Worm (Caenorhabditis elegans) whole organism, L4 larva: ENCODE data around the gene F40F12.9.

ENCODE experiments used
- D1046.2 ChIP-seq: fragments of 200-800 bp; sonication (Bioruptor generic); IDR thresholded peaks from 2 replicates; pipeline ENCODE4 v1.3.6; 2022; ENCODE audit warnings: missing genetic modification characterization, missing compliant biosample characterization
- F49E8.2 ChIP-seq: sonication (generic microtip); optimal IDR thresholded peaks from 2 replicates; lab custom pipeline; 2016; ENCODE audit warnings: missing compliant biosample characterization, mild to moderate bottlenecking, missing genetic modification characterization, borderline replicate concordance
- T20F7.1 ChIP-seq: fragments of 200-800 bp; sonication (Bioruptor generic); optimal IDR thresholded peaks from 2 replicates; lab custom pipeline; 2018; ENCODE audit warnings: mild to moderate bottlenecking, missing genetic modification characterization, missing compliant biosample characterization
- T26A8.4 ChIP-seq: fragments of 200-800 bp; sonication (Bioruptor generic); IDR thresholded peaks from 2 replicates; pipeline ENCODE4 v1.3.6; 2022; ENCODE audit warnings: missing genetic modification characterization, missing compliant biosample characterization
- Y5F2A.4 ChIP-seq: fragments of 200-800 bp; sonication (Bioruptor generic); optimal IDR thresholded peaks from 2 replicates; lab custom pipeline; 2018; ENCODE audit warnings: mild to moderate bottlenecking, missing genetic modification characterization, missing compliant biosample characterization
- aha-1 ChIP-seq: fragments of 150-350 bp; peaks from one replicate; lab custom pipeline; 2014; ENCODE audit warnings: missing biosample characterization, missing genetic modification characterization
- aly-2 ChIP-seq: sonication (generic microtip); optimal IDR thresholded peaks from 2 replicates; lab custom pipeline; 2018; ENCODE audit warnings: missing biosample characterization, missing genetic modification characterization
- ama-1 ChIP-seq: fragments of 150-350 bp; optimal IDR thresholded peaks from 2 replicates; lab custom pipeline; 2014; ENCODE audit warnings: inconsistent platforms, mixed read lengths
- ceh-82 ChIP-seq: sonication (generic microtip); optimal IDR thresholded peaks from 2 replicates; lab custom pipeline; 2017; ENCODE audit warnings: missing biosample characterization, missing genetic modification characterization
- ctbp-1 ChIP-seq: fragments of 200-800 bp; sonication (Bioruptor generic); IDR thresholded peaks from 2 replicates; pipeline ENCODE4 v1.3.6; 2022; ENCODE audit warnings: missing genetic modification reagents, missing genetic modification characterization, missing compliant biosample characterization
- daf-16 ChIP-seq, 3 experiments: sonication (generic microtip); optimal IDR thresholded peaks; 2 replicates each; lab custom pipeline; 2016 to 2017; ENCODE audit warnings: missing genetic modification characterization in 3 of 3, missing genetic modification reagents in 3 of 3, mild to moderate bottlenecking in 2 of 3, missing compliant biosample characterization in 2 of 3, missing biosample characterization in 1 of 3, moderate library complexity in 1 of 3
- daf-8 ChIP-seq: fragments of 200-800 bp; sonication (Bioruptor generic); IDR thresholded peaks from 2 replicates; pipeline ENCODE4 v1.3.6; 2022; ENCODE audit warnings: missing genetic modification characterization, missing compliant biosample characterization
- dmd-6 ChIP-seq: fragments of 200-800 bp; sonication (Bioruptor generic); IDR thresholded peaks from 2 replicates; pipeline ENCODE4 v1.3.6; 2022; ENCODE audit warnings: missing genetic modification reagents, missing genetic modification characterization, missing compliant biosample characterization
- dpl-1 ChIP-seq: fragments of 150-350 bp; optimal IDR thresholded peaks from 2 replicates; lab custom pipeline; 2014; ENCODE audit warnings: missing biosample characterization, missing genetic modification reagents, missing genetic modification characterization
- duxl-1 ChIP-seq: sonication (generic microtip); optimal IDR thresholded peaks from 2 replicates; lab custom pipeline; 2016; ENCODE audit warnings: mild to moderate bottlenecking, missing genetic modification characterization, moderate library complexity, missing compliant biosample characterization; ENCODE audit not compliant: poor library complexity
- dve-1 ChIP-seq: sonication (generic microtip); optimal IDR thresholded peaks from 2 replicates; lab custom pipeline; 2017; ENCODE audit warnings: antibody characterized with exemption, mild to moderate bottlenecking, missing genetic modification characterization, missing compliant biosample characterization; ENCODE audit not compliant: insufficient read depth
- egl-43 ChIP-seq: fragments of 200-800 bp; sonication (Bioruptor generic); IDR thresholded peaks from 2 replicates; pipeline ENCODE4 v1.3.6; 2022; ENCODE audit warnings: missing genetic modification reagents, missing genetic modification characterization, missing compliant biosample characterization
- fos-1 ChIP-seq: fragments of 150-350 bp; optimal IDR thresholded peaks from 2 replicates; lab custom pipeline; 2014; ENCODE audit warnings: missing biosample characterization, missing genetic modification characterization
- gei-8 ChIP-seq: fragments of 200-800 bp; sonication (Bioruptor generic); optimal IDR thresholded peaks from 2 replicates; lab custom pipeline; 2018; ENCODE audit warnings: mild to moderate bottlenecking, missing genetic modification characterization, missing compliant biosample characterization
- hlh-11 ChIP-seq: fragments of 200-800 bp; sonication (Bioruptor generic); optimal IDR thresholded peaks from 2 replicates; lab custom pipeline; 2018; ENCODE audit warnings: mild to moderate bottlenecking, missing genetic modification characterization, missing compliant biosample characterization
- hlh-30 ChIP-seq: sonication (generic microtip); optimal IDR thresholded peaks from 2 replicates; lab custom pipeline; 2017; ENCODE audit warnings: antibody characterized with exemption, mild to moderate bottlenecking, missing genetic modification characterization, missing compliant biosample characterization; ENCODE audit not compliant: insufficient read depth
- lin-15B ChIP-seq: fragments of 150-350 bp; sonication (generic microtip); optimal IDR thresholded peaks from 3 replicates; lab custom pipeline; 2014; ENCODE audit warnings: missing biosample characterization, missing genetic modification characterization
- lir-3 ChIP-seq: sonication (generic microtip); optimal IDR thresholded peaks from 2 replicates; lab custom pipeline; 2016; ENCODE audit warnings: mild to moderate bottlenecking, missing genetic modification characterization, missing compliant biosample characterization
- lsy-2 ChIP-seq, 2 experiments: fragments of 150-350 bp in 1 of 2; sonication (generic microtip) in 1 of 2; optimal IDR thresholded peaks; 2 replicates each; lab custom pipeline; 2014 to 2017; ENCODE audit warnings: missing biosample characterization in 2 of 2, missing genetic modification characterization in 2 of 2
- mdl-1 ChIP-seq, 2 experiments: fragments of 150-350 bp in 1 of 2; sonication (generic microtip) in 1 of 2; optimal IDR thresholded peaks; 2 replicates each; lab custom pipeline; 2014 to 2017; ENCODE audit warnings: missing biosample characterization in 2 of 2, missing genetic modification characterization in 2 of 2
- mes-2 ChIP-seq: sonication (generic microtip); optimal IDR thresholded peaks from 2 replicates; lab custom pipeline; 2016; ENCODE audit warnings: missing genotype, mild to moderate bottlenecking, missing genetic modification characterization, missing compliant biosample characterization; ENCODE audit not compliant: poor library complexity, severe bottlenecking
- nhr-10 ChIP-seq: fragments of 150-350 bp; optimal IDR thresholded peaks from 2 replicates; lab custom pipeline; 2014; ENCODE audit warnings: missing biosample characterization, missing genetic modification characterization
- nhr-102 ChIP-seq: sonication (generic microtip); optimal IDR thresholded peaks from 2 replicates; lab custom pipeline; 2016; ENCODE audit warnings: mild to moderate bottlenecking, missing genetic modification characterization, moderate library complexity, missing compliant biosample characterization
- nhr-111 ChIP-seq: fragments of 200-800 bp; sonication (Bioruptor generic); optimal IDR thresholded peaks from 2 replicates; lab custom pipeline; 2018; ENCODE audit warnings: mild to moderate bottlenecking, missing genetic modification characterization, missing compliant biosample characterization
- nhr-237 ChIP-seq: sonication (generic microtip); optimal IDR thresholded peaks from 2 replicates; lab custom pipeline; 2017; ENCODE audit warnings: missing biosample characterization, missing genetic modification characterization
- nhr-25 ChIP-seq: sonication (generic microtip); optimal IDR thresholded peaks from 2 replicates; lab custom pipeline; 2017; ENCODE audit warnings: missing genetic modification characterization, mild to moderate bottlenecking, missing compliant biosample characterization, antibody characterized with exemption, moderate library complexity, borderline replicate concordance; ENCODE audit not compliant: insufficient read depth
- nhr-28 ChIP-seq: fragments of 150-350 bp; optimal IDR thresholded peaks from 2 replicates; lab custom pipeline; 2014; ENCODE audit warnings: missing biosample characterization, missing genetic modification characterization
- nhr-41 ChIP-seq: fragments of 200-800 bp; sonication (Bioruptor generic); IDR thresholded peaks from 2 replicates; pipeline ENCODE4 v1.3.6; 2022; ENCODE audit warnings: missing genetic modification reagents, missing genetic modification characterization, missing compliant biosample characterization
- nhr-6 ChIP-seq: fragments of 150-350 bp; optimal IDR thresholded peaks from 2 replicates; lab custom pipeline; 2014; ENCODE audit warnings: missing biosample characterization, missing genetic modification characterization
- pha-4 ChIP-seq, 2 experiments: fragments of 150-350 bp in 1 of 2; fragments of 200-800 bp in 1 of 2; sonication (Bioruptor generic) in 1 of 2; IDR thresholded peaks in 1 of 2; optimal IDR thresholded peaks in 1 of 2; 2 replicates each; pipeline versions ENCODE4 v1.3.6 to Lab custom; 2014 to 2022; ENCODE audit warnings: missing genetic modification characterization in 2 of 2, missing genetic modification reagents in 2 of 2, missing biosample characterization in 1 of 2, missing compliant biosample characterization in 1 of 2
- php-3 ChIP-seq: fragments of 200-800 bp; sonication (Bioruptor generic); IDR thresholded peaks from 2 replicates; pipeline ENCODE4 v1.3.6; 2022; ENCODE audit warnings: missing genetic modification reagents, missing genetic modification characterization, missing compliant biosample characterization
- sdz-12 ChIP-seq: fragments of 200-800 bp; sonication (Bioruptor generic); optimal IDR thresholded peaks from 2 replicates; lab custom pipeline; 2018; ENCODE audit warnings: mild to moderate bottlenecking, missing genetic modification characterization, missing compliant biosample characterization
- set-16 ChIP-seq: fragments of 200-800 bp; sonication (Bioruptor generic); IDR thresholded peaks from 2 replicates; pipeline ENCODE4 v1.3.6; 2022; ENCODE audit warnings: missing genetic modification reagents, missing genetic modification characterization, missing compliant biosample characterization
- spr-3 ChIP-seq: fragments of 200-800 bp; sonication (Bioruptor generic); optimal IDR thresholded peaks from 2 replicates; lab custom pipeline; 2018; ENCODE audit warnings: mild to moderate bottlenecking, missing genetic modification characterization, missing compliant biosample characterization
- unc-39 ChIP-seq: sonication (generic microtip); optimal IDR thresholded peaks from 2 replicates; lab custom pipeline; 2017; ENCODE audit warnings: missing biosample characterization, missing genetic modification characterization
- unc-62 ChIP-seq, 3 experiments: fragments of 150-350 bp in 1 of 3; sonication (generic microtip); optimal IDR thresholded peaks in 2 of 3; peaks in 1 of 3; 1 replicate in 1 of 3; 2 replicates in 2 of 3; lab custom pipeline; 2014 to 2017; ENCODE audit warnings: missing biosample characterization in 3 of 3, missing genetic modification characterization in 3 of 3, missing genetic modification reagents in 3 of 3, missing genotype in 1 of 3
- zfp-3 ChIP-seq: fragments of 200-800 bp; sonication (Bioruptor generic); conservative IDR thresholded peaks from 2 replicates; pipeline ENCODE4 v1.3.6; 2022; ENCODE audit warnings: missing genetic modification reagents, missing genetic modification characterization, missing compliant biosample characterization
- zip-2 ChIP-seq: fragments of 150-350 bp; optimal IDR thresholded peaks from 2 replicates; lab custom pipeline; 2014; ENCODE audit warnings: missing biosample characterization, missing genetic modification characterization

F40F12.9 gene

ce11 chrIII:9907574-9907973 lies 3.6 kb upstream of the F40F12.9 start:
- TF ChIP-seq mdl-1 (tag; optimal IDR thresholded peaks at IDR 0.05; lab: Kevin White, UChicago) (no peak), D1046.2 (no peak), ctbp-1 (GFP tag; lab: Robert Waterston, UW) (no peak), nhr-28 (tag; lab: Kevin White, UChicago) (peak; percentile 37), sdz-12 (no peak), unc-62 (GFP tag; optimal IDR thresholded peaks at IDR 0.05 in 1 of 2; lab: Kevin White, UChicago) (peak in 1 of 2 experiments; percentile 23), unc-62 (tag; optimal IDR thresholded peaks at IDR 0.05; lab: Kevin White, UChicago) (no peak), aha-1 (tag; lab: Kevin White, UChicago) (no peak), mes-2 (peak; percentile 22), duxl-1 (tag; lab: Kevin White, UChicago) (no peak), lir-3 (tag; lab: Kevin White, UChicago) (no peak), nhr-237 (tag; lab: Kevin White, UChicago) (no peak), aly-2 (tag; lab: Kevin White, UChicago) (no peak), T26A8.4 (GFP tag; lab: Robert Waterston, UW) (no peak), nhr-6 (tag; lab: Kevin White, UChicago) (no peak), ama-1 (lab: Kevin White, UChicago) (no peak)

ce11 chrIII:9908769-9909168 lies 2.4 kb upstream of the F40F12.9 start:
- TF ChIP-seq nhr-102: no peak
- TF ChIP-seq hlh-30 (tag; lab: Kevin White, UChicago): peak; percentile 7
- peak; percentile 2 for TF ChIP-seq dve-1 (tag; lab: Kevin White, UChicago)
- TF ChIP-seq set-16 (GFP tag; lab: Robert Waterston, UW): no peak
- no peak for TF ChIP-seq nhr-41 (GFP tag; lab: Robert Waterston, UW)

- TF ChIP-seq egl-43 (GFP tag; lab: Robert Waterston, UW) (no peak), lin-15B (tag; lab: Kevin White, UChicago) (no peak), daf-16 (GFP tag; optimal IDR thresholded peaks at IDR 0.05; lab: Kevin White, UChicago) (no peak), daf-16 (tag; optimal IDR thresholded peaks at IDR 0.05; lab: Kevin White, UChicago) (peak; percentile 19), dpl-1 (peak; percentile 55), hlh-30 (tag; lab: Kevin White, UChicago) (peak; percentile 39), lsy-2 (tag; optimal IDR thresholded peaks at IDR 0.05; lab: Kevin White, UChicago) (peak in 1 of 2 experiments; percentile 6)
- TF ChIP-seq, all 104 proteins: peak for 4
Measured at ce11 chrIII:9912501-9912900, 1.4 kb downstream of the F40F12.9 start.

DNA sequence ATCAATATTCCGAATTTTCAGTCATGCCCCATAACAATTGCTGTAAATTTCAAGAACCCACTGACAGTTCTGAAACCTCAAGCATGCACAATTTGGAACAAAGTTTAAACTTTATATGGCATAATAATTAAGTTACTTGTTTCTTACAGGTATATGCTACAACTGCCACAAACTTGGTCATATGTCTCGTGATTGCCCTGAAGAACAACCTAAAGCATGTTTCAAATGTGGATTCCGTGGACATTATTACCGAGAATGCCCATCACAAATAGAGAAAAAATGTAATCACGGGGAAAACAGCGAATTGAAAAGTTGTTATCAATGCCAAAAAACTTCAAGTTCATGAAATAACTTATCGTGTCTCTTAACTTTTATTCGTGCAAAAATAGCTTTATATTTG lies 1.9 kb downstream of the F40F12.9 start:
- TF ChIP-seq daf-8 (GFP tag; lab: Robert Waterston, UW) (no peak), php-3 (0 out of 2 replicates have a peak, but pooled peaks have one; percentile 55), hlh-30 (tag; lab: Kevin White, UChicago) (peak; percentile 41), nhr-111 (GFP tag; lab: Kevin White, UChicago) (no peak), spr-3 (GFP tag; lab: Kevin White, UChicago) (no peak), hlh-11 (peak; percentile 34), zfp-3 (GFP tag; lab: Robert Waterston, UW) (no peak), fos-1 (tag; lab: Kevin White, UChicago) (no peak), nhr-10 (tag; lab: Kevin White, UChicago) (no peak), daf-16 (GFP tag; optimal IDR thresholded peaks at IDR 0.05; lab: Kevin White, UChicago) (no peak), daf-16 (tag; optimal IDR thresholded peaks at IDR 0.05; lab: Kevin White, UChicago) (peak; percentile 48), Y5F2A.4 (no peak), nhr-28 (tag; lab: Kevin White, UChicago) (peak; percentile 0), zip-2 (no peak), aly-2 (tag; lab: Kevin White, UChicago) (no peak), aha-1 (tag; lab: Kevin White, UChicago) (peak; percentile 96), nhr-25 (tag; lab: Kevin White, UChicago) (no peak), gei-8 (GFP tag; lab: Kevin White, UChicago) (no peak), dpl-1 (no peak), F49E8.2 (tag; lab: Kevin White, UChicago) (no peak), T20F7.1 (no peak), ceh-82 (no peak), mdl-1 (tag; optimal IDR thresholded peaks at IDR 0.05; lab: Kevin White, UChicago) (no peak), unc-39 (no peak), dmd-6 (GFP tag; lab: Robert Waterston, UW) (peak; percentile 44), pha-4 (GFP tag; IDR thresholded peaks at IDR 0.05; lab: Robert Waterston, UW) (no peak), pha-4 (tag; optimal IDR thresholded peaks at IDR 0.05; lab: Kevin White, UChicago) (no peak)
